Fruit fly (Drosophila melanogaster) whole organism: ENCODE results near the gene CG13895.

Experiments used
- CG8478 ChIP-seq: fragments of >200 bp; optimal IDR thresholded peaks from 2 replicates; lab custom pipeline; 2018; ENCODE audit warnings: inconsistent platforms
- Dll ChIP-seq: fragments of >200 bp; optimal IDR thresholded peaks from 2 replicates; lab custom pipeline; 2017
- EcR ChIP-seq, 2 experiments: fragments of >200 bp; optimal IDR thresholded peaks; 2 replicates each; lab custom pipeline; 2017; ENCODE audit warnings: missing biosample characterization in 2 of 2, missing genetic modification characterization in 2 of 2, missing genetic modification reagents in 2 of 2
- pan ChIP-seq: fragments of >200 bp; optimal IDR thresholded peaks from 2 replicates; lab custom pipeline; 2017
- psq ChIP-seq: fragments of >200 bp; optimal IDR thresholded peaks from 2 replicates; lab custom pipeline; 2017
- usp ChIP-seq: fragments of >200 bp; optimal IDR thresholded peaks from 2 replicates; lab custom pipeline; 2017; ENCODE audit warnings: missing biosample characterization, missing genetic modification characterization, mixed read lengths

DNA sequence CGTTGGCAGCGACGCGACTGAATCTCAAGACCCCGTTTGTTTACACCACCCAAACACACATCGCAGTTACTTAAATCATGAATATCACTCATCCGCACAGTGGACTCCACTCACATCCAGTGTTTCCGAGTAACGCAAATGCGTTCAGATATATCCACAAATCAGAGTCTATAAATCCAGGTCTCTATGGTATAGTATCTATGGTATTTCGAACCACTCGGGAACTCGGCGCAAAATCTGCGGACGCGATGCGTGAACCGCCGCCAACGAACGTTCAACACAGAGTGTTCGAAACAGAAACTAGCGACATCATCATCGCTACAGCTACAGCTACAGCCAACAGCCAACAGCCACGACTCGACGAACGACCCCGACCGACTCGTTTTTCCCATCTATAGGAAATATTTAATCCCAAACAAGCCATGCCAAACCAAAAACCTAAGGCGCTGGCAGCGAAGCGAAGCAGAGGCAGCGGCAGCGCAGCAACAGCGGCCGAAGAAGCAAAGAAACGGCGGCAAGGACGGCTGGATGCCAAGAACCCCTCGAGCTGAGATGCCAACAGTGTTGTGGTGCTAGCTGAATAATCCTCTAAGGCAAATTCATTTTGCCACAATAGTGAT lies 9.1 kb downstream of the CG13895 start, which contains the start of gene CG13894:
- TF ChIP-seq usp (GFP tag; lab: Kevin White, UChicago), result no peak
- no peak for TF ChIP-seq Dll (lab: Kevin White, UChicago)
- no peak for TF ChIP-seq psq (lab: Kevin White, UChicago)
- TF ChIP-seq pan, result no peak
- TF ChIP-seq EcR (GFP tag; optimal IDR thresholded peaks at IDR 0.05; lab: Kevin White, UChicago), result no peak
- TF ChIP-seq CG8478 (lab: Kevin White, UChicago), result no peak
